Worm (Caenorhabditis elegans) whole organism, L4 larva: Measurements from ENCODE around the gene F19G12.1.

Experiments
- F10B5.3 ChIP-seq: sonication (generic microtip); optimal IDR thresholded peaks from 2 replicates; lab custom pipeline; 2016; ENCODE audit warnings: mild to moderate bottlenecking, missing genetic modification characterization, missing compliant biosample characterization
- F26F4.8 ChIP-seq: fragments of 200-800 bp; sonication (Bioruptor generic); conservative IDR thresholded peaks from 2 replicates; pipeline ENCODE4 v1.3.6; 2022; ENCODE audit warnings: missing genetic modification characterization, missing compliant biosample characterization
- F37D6.2 ChIP-seq: sonication (generic microtip); optimal IDR thresholded peaks from 2 replicates; lab custom pipeline; 2016; ENCODE audit warnings: mild to moderate bottlenecking, missing genetic modification characterization, missing compliant biosample characterization
- F44E2.7 ChIP-seq: fragments of 200-800 bp; sonication (Bioruptor generic); IDR thresholded peaks from 2 replicates; pipeline ENCODE4 v2.1.2; 2022; ENCODE audit warnings: missing genetic modification characterization, missing compliant biosample characterization
- T26A8.4 ChIP-seq: fragments of 200-800 bp; sonication (Bioruptor generic); IDR thresholded peaks from 2 replicates; pipeline ENCODE4 v1.3.6; 2022; ENCODE audit warnings: missing genetic modification characterization, missing compliant biosample characterization
- aly-2 ChIP-seq: sonication (generic microtip); optimal IDR thresholded peaks from 2 replicates; lab custom pipeline; 2018; ENCODE audit warnings: missing biosample characterization, missing genetic modification characterization
- ceh-28 ChIP-seq: fragments of 150-350 bp; optimal IDR thresholded peaks from 2 replicates; lab custom pipeline; 2014; ENCODE audit warnings: missing biosample characterization, missing genetic modification reagents, missing genetic modification characterization
- ceh-32 ChIP-seq: sonication (generic microtip); optimal IDR thresholded peaks from 2 replicates; lab custom pipeline; 2016; ENCODE audit warnings: mild to moderate bottlenecking, missing genetic modification characterization, missing compliant biosample characterization; ENCODE audit not compliant: poor library complexity
- ces-1 ChIP-seq: fragments of 150-350 bp; sonication (generic microtip); optimal IDR thresholded peaks from 4 replicates; lab custom pipeline; 2014; ENCODE audit warnings: missing biosample characterization, missing genetic modification reagents, missing genetic modification characterization
- daf-19 ChIP-seq: fragments of 200-800 bp; sonication (Bioruptor generic); conservative IDR thresholded peaks from 2 replicates; pipeline ENCODE4 v1.3.6; 2022; ENCODE audit warnings: missing genetic modification characterization, missing compliant biosample characterization
- daf-8 ChIP-seq: fragments of 200-800 bp; sonication (Bioruptor generic); IDR thresholded peaks from 2 replicates; pipeline ENCODE4 v1.3.6; 2022; ENCODE audit warnings: missing genetic modification characterization, missing compliant biosample characterization
- dmd-6 ChIP-seq: fragments of 200-800 bp; sonication (Bioruptor generic); IDR thresholded peaks from 2 replicates; pipeline ENCODE4 v1.3.6; 2022; ENCODE audit warnings: missing genetic modification reagents, missing genetic modification characterization, missing compliant biosample characterization
- dmd-9 ChIP-seq: fragments of 200-800 bp; sonication (Bioruptor generic); IDR thresholded peaks from 2 replicates; pipeline ENCODE4 v1.3.6; 2022; ENCODE audit warnings: missing genetic modification reagents, missing genetic modification characterization, missing compliant biosample characterization
- dve-1 ChIP-seq: sonication (generic microtip); optimal IDR thresholded peaks from 2 replicates; lab custom pipeline; 2017; ENCODE audit warnings: antibody characterized with exemption, mild to moderate bottlenecking, missing genetic modification characterization, missing compliant biosample characterization; ENCODE audit not compliant: insufficient read depth
- hif-1 ChIP-seq, 2 experiments: sonication (generic microtip); optimal IDR thresholded peaks; 2 replicates each; lab custom pipeline; 2016 to 2017; ENCODE audit warnings: missing compliant biosample characterization in 2 of 2, missing genetic modification characterization in 2 of 2, missing genetic modification reagents in 2 of 2, missing genotype in 2 of 2, mild to moderate bottlenecking in 1 of 2
- hlh-11 ChIP-seq: fragments of 200-800 bp; sonication (Bioruptor generic); optimal IDR thresholded peaks from 2 replicates; lab custom pipeline; 2018; ENCODE audit warnings: mild to moderate bottlenecking, missing genetic modification characterization, missing compliant biosample characterization
- hlh-30 ChIP-seq: sonication (generic microtip); optimal IDR thresholded peaks from 2 replicates; lab custom pipeline; 2017; ENCODE audit warnings: antibody characterized with exemption, mild to moderate bottlenecking, missing genetic modification characterization, missing compliant biosample characterization; ENCODE audit not compliant: insufficient read depth
- hmg-1.1 ChIP-seq: fragments of 200-800 bp; sonication (Bioruptor generic); IDR thresholded peaks from 2 replicates; pipeline ENCODE4 v1.3.6; 2022; ENCODE audit warnings: missing genetic modification reagents, missing genetic modification characterization, missing compliant biosample characterization
- jun-1 ChIP-seq: fragments of 150-350 bp; optimal IDR thresholded peaks from 2 replicates; lab custom pipeline; 2014; ENCODE audit warnings: missing biosample characterization, missing genetic modification reagents, missing genetic modification characterization
- lin-1 ChIP-seq: fragments of 200-800 bp; sonication (Bioruptor generic); IDR thresholded peaks from 2 replicates; pipeline ENCODE4 v1.3.6; 2022; ENCODE audit warnings: missing genetic modification reagents, missing genetic modification characterization, missing compliant biosample characterization
- lin-15B ChIP-seq: fragments of 150-350 bp; sonication (generic microtip); optimal IDR thresholded peaks from 3 replicates; lab custom pipeline; 2014; ENCODE audit warnings: missing biosample characterization, missing genetic modification characterization
- lin-38 ChIP-seq: fragments of 200-800 bp; sonication (Bioruptor generic); IDR thresholded peaks from 2 replicates; pipeline ENCODE4 v1.3.6; 2022; ENCODE audit warnings: missing genetic modification reagents, missing genetic modification characterization, missing compliant biosample characterization
- lin-39 ChIP-seq: fragments of 150-350 bp; optimal IDR thresholded peaks from 2 replicates; lab custom pipeline; 2014; ENCODE audit warnings: missing biosample characterization, missing genetic modification reagents, missing genetic modification characterization
- mdl-1 ChIP-seq, 2 experiments: fragments of 150-350 bp in 1 of 2; sonication (generic microtip) in 1 of 2; optimal IDR thresholded peaks; 2 replicates each; lab custom pipeline; 2014 to 2017; ENCODE audit warnings: missing biosample characterization in 2 of 2, missing genetic modification characterization in 2 of 2
- mep-1 ChIP-seq: fragments of 150-350 bp; sonication (generic microtip); optimal IDR thresholded peaks from 3 replicates; lab custom pipeline; 2014; ENCODE audit warnings: missing biosample characterization, missing genetic modification characterization
- mxl-3 ChIP-seq: fragments of 200-800 bp; sonication (Bioruptor generic); optimal IDR thresholded peaks from 2 replicates; lab custom pipeline; 2018; ENCODE audit warnings: mild to moderate bottlenecking, missing genetic modification characterization, missing compliant biosample characterization
- nhr-10 ChIP-seq: fragments of 150-350 bp; optimal IDR thresholded peaks from 2 replicates; lab custom pipeline; 2014; ENCODE audit warnings: missing biosample characterization, missing genetic modification characterization
- nhr-102 ChIP-seq: sonication (generic microtip); optimal IDR thresholded peaks from 2 replicates; lab custom pipeline; 2016; ENCODE audit warnings: mild to moderate bottlenecking, missing genetic modification characterization, moderate library complexity, missing compliant biosample characterization
- nhr-11 ChIP-seq: fragments of 150-350 bp; optimal IDR thresholded peaks from 2 replicates; lab custom pipeline; 2014; ENCODE audit warnings: missing biosample characterization, missing genetic modification characterization
- nhr-42 ChIP-seq: fragments of 200-800 bp; sonication (Bioruptor generic); IDR thresholded peaks from 2 replicates; pipeline ENCODE4 v1.3.6; 2022; ENCODE audit warnings: missing genetic modification characterization, missing compliant biosample characterization
- nhr-6 ChIP-seq: fragments of 150-350 bp; optimal IDR thresholded peaks from 2 replicates; lab custom pipeline; 2014; ENCODE audit warnings: missing biosample characterization, missing genetic modification characterization
- nhr-76 ChIP-seq: fragments of 150-350 bp; optimal IDR thresholded peaks from 2 replicates; lab custom pipeline; 2014; ENCODE audit warnings: missing biosample characterization, missing genetic modification characterization
- nhr-77 ChIP-seq: fragments of 150-350 bp; optimal IDR thresholded peaks from 2 replicates; lab custom pipeline; 2014; ENCODE audit warnings: missing biosample characterization, missing genetic modification characterization
- pqm-1 ChIP-seq: sonication (generic microtip); optimal IDR thresholded peaks from 2 replicates; lab custom pipeline; 2017; ENCODE audit warnings: missing biosample characterization, missing genetic modification characterization
- rbr-2 ChIP-seq: sonication (generic microtip); optimal IDR thresholded peaks from 2 replicates; lab custom pipeline; 2016; ENCODE audit warnings: missing genotype, missing genetic modification characterization, missing compliant biosample characterization
- saeg-2 ChIP-seq: fragments of 200-800 bp; sonication (Bioruptor generic); IDR thresholded peaks from 2 replicates; pipeline ENCODE4 v1.3.6; 2022; ENCODE audit warnings: missing genetic modification reagents, missing genetic modification characterization, missing compliant biosample characterization
- set-16 ChIP-seq: fragments of 200-800 bp; sonication (Bioruptor generic); IDR thresholded peaks from 2 replicates; pipeline ENCODE4 v1.3.6; 2022; ENCODE audit warnings: missing genetic modification reagents, missing genetic modification characterization, missing compliant biosample characterization
- spr-1 ChIP-seq: sonication (generic microtip); optimal IDR thresholded peaks from 2 replicates; lab custom pipeline; 2016; ENCODE audit warnings: mild to moderate bottlenecking, missing genetic modification characterization, missing compliant biosample characterization
- spr-3 ChIP-seq: fragments of 200-800 bp; sonication (Bioruptor generic); optimal IDR thresholded peaks from 2 replicates; lab custom pipeline; 2018; ENCODE audit warnings: mild to moderate bottlenecking, missing genetic modification characterization, missing compliant biosample characterization
- unc-39 ChIP-seq: sonication (generic microtip); optimal IDR thresholded peaks from 2 replicates; lab custom pipeline; 2017; ENCODE audit warnings: missing biosample characterization, missing genetic modification characterization
- unc-62 ChIP-seq, 3 experiments: fragments of 150-350 bp in 1 of 3; sonication (generic microtip); optimal IDR thresholded peaks in 2 of 3; peaks in 1 of 3; 1 replicate in 1 of 3; 2 replicates in 2 of 3; lab custom pipeline; 2014 to 2017; ENCODE audit warnings: missing biosample characterization in 3 of 3, missing genetic modification characterization in 3 of 3, missing genetic modification reagents in 3 of 3, missing genotype in 1 of 3
- vab-7 ChIP-seq: fragments of 200-800 bp; sonication (Bioruptor generic); IDR thresholded peaks from 2 replicates; pipeline ENCODE4 v1.3.6; 2022; ENCODE audit warnings: missing genetic modification reagents, missing genetic modification characterization, missing compliant biosample characterization
- zag-1 ChIP-seq: fragments of 150-350 bp; optimal IDR thresholded peaks from 2 replicates; lab custom pipeline; 2014; ENCODE audit warnings: missing biosample characterization, missing genetic modification characterization
- zfp-3 ChIP-seq: fragments of 200-800 bp; sonication (Bioruptor generic); conservative IDR thresholded peaks from 2 replicates; pipeline ENCODE4 v1.3.6; 2022; ENCODE audit warnings: missing genetic modification reagents, missing genetic modification characterization, missing compliant biosample characterization
- ztf-7 ChIP-seq: fragments of 150-350 bp; optimal IDR thresholded peaks from 2 replicates; lab custom pipeline; 2014; ENCODE audit warnings: missing biosample characterization, missing genetic modification characterization

F19G12.1 gene

ce11 chrX:1395793-1396192 lies 35.0 kb upstream of the F19G12.1 start (continued):
- TF ChIP-seq ceh-32 (tag; lab: Kevin White, UChicago) (no peak), nhr-10 (peak; percentile 25), mxl-3 (GFP tag; lab: Kevin White, UChicago) (no peak), mep-1 (tag; lab: Kevin White, UChicago) (no peak), jun-1 (tag; lab: Kevin White, UChicago) (no peak), ceh-28 (tag; lab: Kevin White, UChicago) (no peak), spr-3 (no peak), T26A8.4 (peak; percentile 49; the same call in 1 of the 2 replicates), set-16 (no peak), nhr-42 (no peak), lin-1 (no peak), nhr-6 (tag; lab: Kevin White, UChicago) (peak; percentile 7), unc-62 (GFP tag; optimal IDR thresholded peaks at IDR 0.05 in 1 of 2; lab: Kevin White, UChicago) (peak in 1 of 2 experiments; percentile 66), unc-62 (tag; optimal IDR thresholded peaks at IDR 0.05; lab: Kevin White, UChicago) (no peak), spr-1 (tag; lab: Kevin White, UChicago) (no peak), daf-19 (GFP tag; lab: Robert Waterston, UW) (no peak), nhr-77 (tag; lab: Kevin White, UChicago) (peak; percentile 22), hlh-11 (peak; percentile 83), ces-1 (no peak), lin-15B (tag; lab: Kevin White, UChicago) (no peak), F10B5.3 (no peak), vab-7 (no peak), aly-2 (no peak), F37D6.2 (no peak), dmd-9 (no peak), F44E2.7 (GFP tag; lab: Robert Waterston, UW) (no peak), nhr-11 (tag; lab: Kevin White, UChicago) (peak; percentile 60), unc-39 (tag; lab: Kevin White, UChicago) (no peak), daf-8 (GFP tag; lab: Robert Waterston, UW) (no peak), dve-1 (tag; lab: Kevin White, UChicago) (no peak), nhr-102 (no peak), hif-1 (tag; optimal IDR thresholded peaks at IDR 0.05; lab: Kevin White, UChicago) (peak in 1 of 2 experiments; percentile 74), lin-38 (GFP tag; lab: Robert Waterston, UW) (no peak), hlh-30 (tag; lab: Kevin White, UChicago) (peak; percentile 86), F26F4.8 (GFP tag; lab: Robert Waterston, UW) (no peak), mdl-1 (tag; optimal IDR thresholded peaks at IDR 0.05; lab: Kevin White, UChicago) (peak in 1 of 2 experiments; percentile 49), saeg-2 (GFP tag; lab: Robert Waterston, UW) (no peak), zfp-3 (GFP tag; lab: Robert Waterston, UW) (no peak), lin-39 (tag; lab: Kevin White, UChicago) (no peak), ztf-7 (tag; lab: Kevin White, UChicago) (no peak), zag-1 (tag; lab: Kevin White, UChicago) (no peak), pqm-1 (no peak), rbr-2 (tag; lab: Kevin White, UChicago) (no peak), hmg-1.1 (GFP tag; lab: Robert Waterston, UW) (no peak), nhr-76 (tag; lab: Kevin White, UChicago) (no peak), dmd-6 (GFP tag; lab: Robert Waterston, UW) (peak; percentile 60)
